Worm (Caenorhabditis elegans) whole organism, L4 larva: ENCODE measurements around the gene W02B12.1.

Source experiments
- D1046.2 ChIP-seq: fragments of 200-800 bp; sonication (Bioruptor generic); IDR thresholded peaks from 2 replicates; pipeline ENCODE4 v1.3.6; 2022; ENCODE audit warnings: missing genetic modification characterization, missing compliant biosample characterization
- F26F4.8 ChIP-seq: fragments of 200-800 bp; sonication (Bioruptor generic); conservative IDR thresholded peaks from 2 replicates; pipeline ENCODE4 v1.3.6; 2022; ENCODE audit warnings: missing genetic modification characterization, missing compliant biosample characterization
- F49E8.2 ChIP-seq: sonication (generic microtip); optimal IDR thresholded peaks from 2 replicates; lab custom pipeline; 2016; ENCODE audit warnings: missing compliant biosample characterization, mild to moderate bottlenecking, missing genetic modification characterization, borderline replicate concordance
- T20F7.1 ChIP-seq: fragments of 200-800 bp; sonication (Bioruptor generic); optimal IDR thresholded peaks from 2 replicates; lab custom pipeline; 2018; ENCODE audit warnings: mild to moderate bottlenecking, missing genetic modification characterization, missing compliant biosample characterization
- T26A8.4 ChIP-seq: fragments of 200-800 bp; sonication (Bioruptor generic); IDR thresholded peaks from 2 replicates; pipeline ENCODE4 v1.3.6; 2022; ENCODE audit warnings: missing genetic modification characterization, missing compliant biosample characterization
- Y105C5A.15 ChIP-seq: fragments of 200-800 bp; sonication (Bioruptor generic); IDR thresholded peaks from 2 replicates; pipeline ENCODE4 v1.3.6; 2022; ENCODE audit warnings: missing genetic modification characterization, missing compliant biosample characterization
- Y5F2A.4 ChIP-seq: fragments of 200-800 bp; sonication (Bioruptor generic); optimal IDR thresholded peaks from 2 replicates; lab custom pipeline; 2018; ENCODE audit warnings: mild to moderate bottlenecking, missing genetic modification characterization, missing compliant biosample characterization
- Y75B8A.6 ChIP-seq: fragments of 200-800 bp; sonication (Bioruptor generic); IDR thresholded peaks from 2 replicates; pipeline ENCODE4 v1.3.6; 2022; ENCODE audit warnings: missing genetic modification reagents, missing genetic modification characterization, missing compliant biosample characterization
- ZK337.2 ChIP-seq: fragments of 200-800 bp; sonication (Bioruptor generic); IDR thresholded peaks from 2 replicates; pipeline ENCODE4 v1.3.6; 2022; ENCODE audit warnings: missing genetic modification reagents, missing genetic modification characterization, missing compliant biosample characterization
- ZK546.5 ChIP-seq, 2 experiments: sonication (generic microtip); optimal IDR thresholded peaks; 2 replicates each; lab custom pipeline; 2017; ENCODE audit warnings: missing biosample characterization in 2 of 2, missing genetic modification characterization in 2 of 2
- aha-1 ChIP-seq: fragments of 150-350 bp; peaks from one replicate; lab custom pipeline; 2014; ENCODE audit warnings: missing biosample characterization, missing genetic modification characterization
- ama-1 ChIP-seq: fragments of 150-350 bp; optimal IDR thresholded peaks from 2 replicates; lab custom pipeline; 2014; ENCODE audit warnings: inconsistent platforms, mixed read lengths
- arid-1 ChIP-seq: fragments of 200-800 bp; sonication (Bioruptor generic); conservative IDR thresholded peaks from 2 replicates; pipeline ENCODE4 v1.3.6; 2022; ENCODE audit warnings: missing genetic modification reagents, missing genetic modification characterization, missing compliant biosample characterization
- ceh-20 ChIP-seq: fragments of 200-800 bp; sonication (Bioruptor generic); IDR thresholded peaks from 2 replicates; pipeline ENCODE4 v1.3.6; 2022; ENCODE audit warnings: missing genetic modification reagents, missing genetic modification characterization, missing compliant biosample characterization
- ceh-62 ChIP-seq: sonication (generic microtip); optimal IDR thresholded peaks from 2 replicates; lab custom pipeline; 2017; ENCODE audit warnings: missing biosample characterization, missing genetic modification characterization
- ces-1 ChIP-seq: fragments of 150-350 bp; sonication (generic microtip); optimal IDR thresholded peaks from 4 replicates; lab custom pipeline; 2014; ENCODE audit warnings: missing biosample characterization, missing genetic modification reagents, missing genetic modification characterization
- cey-2 ChIP-seq: sonication (generic microtip); optimal IDR thresholded peaks from 3 replicates; lab custom pipeline; 2017; ENCODE audit warnings: missing genetic modification characterization, mild to moderate bottlenecking, missing compliant biosample characterization, antibody characterized with exemption, borderline replicate concordance; ENCODE audit not compliant: insufficient read depth
- daf-12 ChIP-seq: fragments of 150-350 bp; optimal IDR thresholded peaks from 2 replicates; lab custom pipeline; 2014; ENCODE audit warnings: missing biosample characterization, missing genetic modification reagents, missing genetic modification characterization
- daf-8 ChIP-seq: fragments of 200-800 bp; sonication (Bioruptor generic); IDR thresholded peaks from 2 replicates; pipeline ENCODE4 v1.3.6; 2022; ENCODE audit warnings: missing genetic modification characterization, missing compliant biosample characterization
- dmd-6 ChIP-seq: fragments of 200-800 bp; sonication (Bioruptor generic); IDR thresholded peaks from 2 replicates; pipeline ENCODE4 v1.3.6; 2022; ENCODE audit warnings: missing genetic modification reagents, missing genetic modification characterization, missing compliant biosample characterization
- dmd-8 ChIP-seq: fragments of 200-800 bp; sonication (Bioruptor generic); IDR thresholded peaks from 2 replicates; pipeline ENCODE4 v1.3.6; 2022; ENCODE audit warnings: missing genetic modification characterization, missing compliant biosample characterization
- dmd-9 ChIP-seq: fragments of 200-800 bp; sonication (Bioruptor generic); IDR thresholded peaks from 2 replicates; pipeline ENCODE4 v1.3.6; 2022; ENCODE audit warnings: missing genetic modification reagents, missing genetic modification characterization, missing compliant biosample characterization
- dpl-1 ChIP-seq: fragments of 150-350 bp; optimal IDR thresholded peaks from 2 replicates; lab custom pipeline; 2014; ENCODE audit warnings: missing biosample characterization, missing genetic modification reagents, missing genetic modification characterization
- dve-1 ChIP-seq: sonication (generic microtip); optimal IDR thresholded peaks from 2 replicates; lab custom pipeline; 2017; ENCODE audit warnings: antibody characterized with exemption, mild to moderate bottlenecking, missing genetic modification characterization, missing compliant biosample characterization; ENCODE audit not compliant: insufficient read depth
- egl-27 ChIP-seq: sonication (generic microtip); optimal IDR thresholded peaks from 3 replicates; lab custom pipeline; 2017; ENCODE audit warnings: missing biosample characterization, missing genetic modification reagents, missing genetic modification characterization
- egl-43 ChIP-seq: fragments of 200-800 bp; sonication (Bioruptor generic); IDR thresholded peaks from 2 replicates; pipeline ENCODE4 v1.3.6; 2022; ENCODE audit warnings: missing genetic modification reagents, missing genetic modification characterization, missing compliant biosample characterization
- gei-8 ChIP-seq: fragments of 200-800 bp; sonication (Bioruptor generic); optimal IDR thresholded peaks from 2 replicates; lab custom pipeline; 2018; ENCODE audit warnings: mild to moderate bottlenecking, missing genetic modification characterization, missing compliant biosample characterization
- hlh-11 ChIP-seq: fragments of 200-800 bp; sonication (Bioruptor generic); optimal IDR thresholded peaks from 2 replicates; lab custom pipeline; 2018; ENCODE audit warnings: mild to moderate bottlenecking, missing genetic modification characterization, missing compliant biosample characterization
- hlh-30 ChIP-seq: sonication (generic microtip); optimal IDR thresholded peaks from 2 replicates; lab custom pipeline; 2017; ENCODE audit warnings: antibody characterized with exemption, mild to moderate bottlenecking, missing genetic modification characterization, missing compliant biosample characterization; ENCODE audit not compliant: insufficient read depth
- jun-1 ChIP-seq: fragments of 150-350 bp; optimal IDR thresholded peaks from 2 replicates; lab custom pipeline; 2014; ENCODE audit warnings: missing biosample characterization, missing genetic modification reagents, missing genetic modification characterization
- lin-1 ChIP-seq: fragments of 200-800 bp; sonication (Bioruptor generic); IDR thresholded peaks from 2 replicates; pipeline ENCODE4 v1.3.6; 2022; ENCODE audit warnings: missing genetic modification reagents, missing genetic modification characterization, missing compliant biosample characterization
- lin-15B ChIP-seq: fragments of 150-350 bp; sonication (generic microtip); optimal IDR thresholded peaks from 3 replicates; lab custom pipeline; 2014; ENCODE audit warnings: missing biosample characterization, missing genetic modification characterization
- lin-29 ChIP-seq: fragments of 200-800 bp; sonication (Bioruptor generic); IDR thresholded peaks from 2 replicates; pipeline ENCODE4 v1.3.6; 2022; ENCODE audit warnings: missing genetic modification reagents, missing genetic modification characterization, missing compliant biosample characterization
- lin-39 ChIP-seq: fragments of 150-350 bp; optimal IDR thresholded peaks from 2 replicates; lab custom pipeline; 2014; ENCODE audit warnings: missing biosample characterization, missing genetic modification reagents, missing genetic modification characterization
- lir-3 ChIP-seq: sonication (generic microtip); optimal IDR thresholded peaks from 2 replicates; lab custom pipeline; 2016; ENCODE audit warnings: mild to moderate bottlenecking, missing genetic modification characterization, missing compliant biosample characterization
- madf-5 ChIP-seq, 2 experiments: fragments of 200-800 bp; sonication (Bioruptor generic); IDR thresholded peaks; 2 replicates each; pipeline ENCODE4 v1.3.6; 2022; ENCODE audit warnings: missing compliant biosample characterization in 2 of 2, missing genetic modification characterization in 2 of 2
- mdt-29 ChIP-seq: fragments of 200-800 bp; sonication (Bioruptor generic); IDR thresholded peaks from 2 replicates; pipeline ENCODE4 v1.3.6; 2022; ENCODE audit warnings: missing genetic modification reagents, missing genetic modification characterization, missing compliant biosample characterization
- mxl-2 ChIP-seq: fragments of 200-800 bp; sonication (Bioruptor generic); conservative IDR thresholded peaks from 2 replicates; pipeline ENCODE4 v1.3.6; 2022; ENCODE audit warnings: missing genetic modification reagents, missing genetic modification characterization, missing compliant biosample characterization
- nhr-11 ChIP-seq: fragments of 150-350 bp; optimal IDR thresholded peaks from 2 replicates; lab custom pipeline; 2014; ENCODE audit warnings: missing biosample characterization, missing genetic modification characterization
- nhr-111 ChIP-seq: fragments of 200-800 bp; sonication (Bioruptor generic); optimal IDR thresholded peaks from 2 replicates; lab custom pipeline; 2018; ENCODE audit warnings: mild to moderate bottlenecking, missing genetic modification characterization, missing compliant biosample characterization
- nhr-237 ChIP-seq: sonication (generic microtip); optimal IDR thresholded peaks from 2 replicates; lab custom pipeline; 2017; ENCODE audit warnings: missing biosample characterization, missing genetic modification characterization
- nhr-25 ChIP-seq: sonication (generic microtip); optimal IDR thresholded peaks from 2 replicates; lab custom pipeline; 2017; ENCODE audit warnings: missing genetic modification characterization, mild to moderate bottlenecking, missing compliant biosample characterization, antibody characterized with exemption, moderate library complexity, borderline replicate concordance; ENCODE audit not compliant: insufficient read depth
- nhr-28 ChIP-seq: fragments of 150-350 bp; optimal IDR thresholded peaks from 2 replicates; lab custom pipeline; 2014; ENCODE audit warnings: missing biosample characterization, missing genetic modification characterization
- nhr-48 ChIP-seq: sonication (generic microtip); optimal IDR thresholded peaks from 2 replicates; lab custom pipeline; 2016; ENCODE audit warnings: mild to moderate bottlenecking, missing genetic modification characterization, missing compliant biosample characterization
- set-16 ChIP-seq: fragments of 200-800 bp; sonication (Bioruptor generic); IDR thresholded peaks from 2 replicates; pipeline ENCODE4 v1.3.6; 2022; ENCODE audit warnings: missing genetic modification reagents, missing genetic modification characterization, missing compliant biosample characterization
- snpc-4 ChIP-seq: fragments of 150-350 bp; optimal IDR thresholded peaks from 2 replicates; lab custom pipeline; 2014; ENCODE audit warnings: missing biosample characterization, missing genetic modification characterization
- spr-3 ChIP-seq: fragments of 200-800 bp; sonication (Bioruptor generic); optimal IDR thresholded peaks from 2 replicates; lab custom pipeline; 2018; ENCODE audit warnings: mild to moderate bottlenecking, missing genetic modification characterization, missing compliant biosample characterization
- tag-97 ChIP-seq: fragments of 200-800 bp; sonication (Bioruptor generic); IDR thresholded peaks from 2 replicates; pipeline ENCODE4 v1.3.6; 2022; ENCODE audit warnings: missing genetic modification characterization, missing compliant biosample characterization
- unc-39 ChIP-seq: sonication (generic microtip); optimal IDR thresholded peaks from 2 replicates; lab custom pipeline; 2017; ENCODE audit warnings: missing biosample characterization, missing genetic modification characterization
- zfp-3 ChIP-seq: fragments of 200-800 bp; sonication (Bioruptor generic); conservative IDR thresholded peaks from 2 replicates; pipeline ENCODE4 v1.3.6; 2022; ENCODE audit warnings: missing genetic modification reagents, missing genetic modification characterization, missing compliant biosample characterization
- zip-11 ChIP-seq: fragments of 200-800 bp; sonication (Bioruptor generic); IDR thresholded peaks from 2 replicates; pipeline ENCODE4 v1.3.6; 2022; ENCODE audit warnings: missing genetic modification characterization, missing compliant biosample characterization
- zip-2 ChIP-seq: fragments of 150-350 bp; optimal IDR thresholded peaks from 2 replicates; lab custom pipeline; 2014; ENCODE audit warnings: missing biosample characterization, missing genetic modification characterization
- ztf-11 ChIP-seq: fragments of 150-350 bp; optimal IDR thresholded peaks from 2 replicates; lab custom pipeline; 2014; ENCODE audit warnings: missing biosample characterization, missing genetic modification characterization

Gene W02B12.1

ce11 chrII:11492843-11493242 lies 44.0 kb downstream of the W02B12.1 start, which contains the start of gene hacl-1 (continued):
- TF ChIP-seq ZK337.2 (GFP tag; lab: Robert Waterston, UW) (no peak), F26F4.8 (GFP tag; lab: Robert Waterston, UW) (no peak), set-16 (no peak), nhr-25 (tag; lab: Kevin White, UChicago) (peak; percentile 1), D1046.2 (GFP tag; lab: Robert Waterston, UW) (no peak), cey-2 (tag; lab: Kevin White, UChicago) (no peak), dmd-6 (GFP tag; lab: Robert Waterston, UW) (peak; percentile 64), hlh-11 (tag; lab: Kevin White, UChicago) (peak; percentile 57), daf-8 (GFP tag; lab: Robert Waterston, UW) (no peak), gei-8 (GFP tag; lab: Kevin White, UChicago) (no peak), ces-1 (GFP tag; lab: Kevin White, UChicago) (no peak), lir-3 (no peak), ZK546.5 (tag; optimal IDR thresholded peaks at IDR 0.05; lab: Kevin White, UChicago) (no peak), egl-27 (tag; lab: Kevin White, UChicago) (no peak), ama-1 (lab: Kevin White, UChicago) (no peak), mxl-2 (GFP tag; lab: Robert Waterston, UW) (no peak), unc-39 (tag; lab: Kevin White, UChicago) (no peak), F49E8.2 (tag; lab: Kevin White, UChicago) (no peak), nhr-28 (tag; lab: Kevin White, UChicago) (peak; percentile 46), arid-1 (GFP tag; lab: Robert Waterston, UW) (no peak), dmd-9 (GFP tag; lab: Robert Waterston, UW) (no peak), zfp-3 (GFP tag; lab: Robert Waterston, UW) (no peak), Y75B8A.6 (GFP tag; lab: Robert Waterston, UW) (no peak), dmd-8 (GFP tag; lab: Robert Waterston, UW) (no peak), lin-1 (GFP tag; lab: Robert Waterston, UW) (no peak), T26A8.4 (GFP tag; lab: Robert Waterston, UW) (no peak), hlh-30 (tag; lab: Kevin White, UChicago) (peak; percentile 43), nhr-237 (tag; lab: Kevin White, UChicago) (no peak), ceh-62 (tag; lab: Kevin White, UChicago) (no peak), jun-1 (tag; lab: Kevin White, UChicago) (peak; percentile 35), tag-97 (GFP tag; lab: Robert Waterston, UW) (no peak), zip-11 (GFP tag; lab: Robert Waterston, UW) (no peak), ztf-11 (no peak), spr-3 (GFP tag; lab: Kevin White, UChicago) (no peak), ceh-20 (GFP tag; lab: Robert Waterston, UW) (no peak), dve-1 (tag; lab: Kevin White, UChicago) (peak; percentile 71), Y105C5A.15 (GFP tag; lab: Robert Waterston, UW) (no peak), nhr-11 (tag; lab: Kevin White, UChicago) (no peak), zip-2 (no peak), egl-43 (GFP tag; lab: Robert Waterston, UW) (no peak), mdt-29 (GFP tag; lab: Robert Waterston, UW) (no peak), dpl-1 (GFP tag; lab: Kevin White, UChicago) (no peak), daf-12 (no peak), T20F7.1 (GFP tag; lab: Kevin White, UChicago) (no peak), lin-39 (tag; lab: Kevin White, UChicago) (no peak), aha-1 (tag; lab: Kevin White, UChicago) (peak; percentile 59), snpc-4 (tag; lab: Kevin White, UChicago) (no peak), lin-15B (tag; lab: Kevin White, UChicago) (no peak), nhr-48 (tag; lab: Kevin White, UChicago) (peak; percentile 48), Y5F2A.4 (no peak), nhr-111 (GFP tag; lab: Kevin White, UChicago) (no peak), lin-29 (GFP tag; lab: Robert Waterston, UW) (no peak), madf-5 (GFP tag; IDR thresholded peaks at IDR 0.05; lab: Robert Waterston, UW) (no peak)
